Worm (Caenorhabditis elegans): ENCODE results near the gene gab-1.

- TF ChIP-seq unc-62 (GFP tag; optimal IDR thresholded peaks at IDR 0.05 in 1 of 2): no peak
- no peak for TF ChIP-seq unc-62 (tag; optimal IDR thresholded peaks at IDR 0.05)
- no peak for TF ChIP-seq zag-1 (tag; optimal IDR thresholded peaks at IDR 0.05)
- no peak for TF ChIP-seq egl-27 (tag; optimal IDR thresholded peaks at IDR 0.05)
Observed at ce11 chrIII:12743515-12743914, 36.0 kb downstream of the gab-1 start.

All from whole organism, L4 larva.